Worm (Caenorhabditis elegans) whole organism, early embryonic: ENCODE data around the gene pgl-2.

Source experiments
- aly-1 ChIP-seq: sonication (generic microtip); optimal IDR thresholded peaks from 2 replicates; lab custom pipeline; 2016; ENCODE audit warnings: missing genetic modification characterization, missing compliant biosample characterization
- ama-1 ChIP-seq: fragments of 150-350 bp; optimal IDR thresholded peaks from 2 replicates; lab custom pipeline; 2014
- ceh-13 ChIP-seq: fragments of 200-800 bp; sonication (Bioruptor generic); optimal IDR thresholded peaks from 2 replicates; lab custom pipeline; 2018; ENCODE audit warnings: mild to moderate bottlenecking, missing genetic modification characterization, missing compliant biosample characterization
- ets-7 ChIP-seq: sonication (generic microtip); optimal IDR thresholded peaks from 2 replicates; lab custom pipeline; 2016; ENCODE audit warnings: missing genotype, missing genetic modification characterization, missing compliant biosample characterization
- flt-1 ChIP-seq: fragments of 200-800 bp; sonication (Bioruptor generic); IDR thresholded peaks from 2 replicates; pipeline ENCODE4 v1.3.6; 2022; ENCODE audit warnings: missing genetic modification characterization, missing compliant biosample characterization
- hmbx-1 ChIP-seq: sonication (generic microtip); optimal IDR thresholded peaks from 2 replicates; lab custom pipeline; 2016; ENCODE audit warnings: mild to moderate bottlenecking, missing genetic modification characterization, missing compliant biosample characterization
- scrt-1 ChIP-seq: fragments of 200-800 bp; sonication (Bioruptor generic); IDR thresholded peaks from 2 replicates; pipeline ENCODE4 v1.3.6; 2022; ENCODE audit warnings: missing genetic modification characterization, missing compliant biosample characterization
- tbx-11 ChIP-seq: fragments of 200-800 bp; sonication (Bioruptor generic); IDR thresholded peaks from 2 replicates; pipeline ENCODE4 v1.3.6; 2022; ENCODE audit warnings: missing genetic modification characterization, missing compliant biosample characterization

DNA sequence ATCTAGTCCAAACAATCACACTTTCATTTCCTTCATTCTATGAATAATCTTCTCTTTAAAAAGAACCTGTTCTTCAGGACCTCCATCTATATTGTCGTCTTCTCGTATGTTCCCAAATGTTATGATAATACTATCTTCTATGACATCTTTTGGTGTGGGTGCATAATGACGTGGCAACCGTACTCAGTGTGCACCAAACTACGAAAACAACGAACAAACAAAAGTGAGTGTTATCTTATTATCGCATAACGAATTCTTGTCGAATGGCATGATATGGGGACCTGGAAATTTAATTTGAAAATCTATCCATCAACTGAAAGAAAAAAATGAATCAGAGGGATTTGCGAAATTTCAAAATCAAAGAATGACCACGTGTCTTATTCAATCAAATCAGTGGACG, 19.2 kb downstream of the pgl-2 start:
- no peak for TF ChIP-seq ama-1 (lab: Kevin White, UChicago)
- TF ChIP-seq hmbx-1 (tag; lab: Kevin White, UChicago), result no peak
- TF ChIP-seq tbx-11 (GFP tag; lab: Robert Waterston, UW), result no peak
- no peak for TF ChIP-seq scrt-1 (GFP tag; lab: Robert Waterston, UW)
- no peak for TF ChIP-seq ets-7 (tag; lab: Kevin White, UChicago)
- TF ChIP-seq aly-1 (tag; lab: Kevin White, UChicago), result no peak
- no peak for TF ChIP-seq ceh-13 (GFP tag; lab: Kevin White, UChicago)
- no peak for TF ChIP-seq flt-1 (GFP tag; lab: Robert Waterston, UW)
